Worm (Caenorhabditis elegans): ENCODE data around the gene clec-42.

DNA sequence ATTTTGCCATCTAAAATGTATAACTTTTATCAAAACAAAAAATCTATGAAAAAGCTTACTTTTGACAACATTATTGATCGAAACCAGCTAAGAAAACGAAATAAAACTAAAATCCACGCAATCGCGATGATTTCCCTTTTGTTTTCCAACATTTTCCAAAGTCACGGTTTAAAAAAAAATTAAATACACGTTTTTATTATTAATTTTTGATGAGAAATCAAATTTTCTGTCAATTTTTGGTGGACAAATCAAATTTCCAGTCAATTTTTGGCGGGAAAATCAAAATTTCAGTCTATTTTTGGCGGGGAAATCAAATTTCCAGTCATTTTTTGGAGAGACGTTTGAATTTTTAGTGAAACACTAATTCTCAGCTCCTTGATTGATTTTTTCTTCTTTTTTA is 26.5 kb upstream of the clec-42 start, which contains the start of gene C14A6.5:
- TF ChIP-seq nhr-10 (tag; optimal IDR thresholded peaks at IDR 0.05) = no peak
- no peak for TF ChIP-seq dmd-9 (GFP tag; IDR thresholded peaks at IDR 0.05)
- TF ChIP-seq Y48G9A.11 (GFP tag; IDR thresholded peaks at IDR 0.05) = no peak
- TF ChIP-seq nhr-76 (tag; optimal IDR thresholded peaks at IDR 0.05) = no peak
- no peak for TF ChIP-seq arid-1 (GFP tag; conservative IDR thresholded peaks at IDR 0.05)
- no peak for TF ChIP-seq unc-62 (GFP tag; optimal IDR thresholded peaks at IDR 0.05 in 1 of 2)
- no peak for TF ChIP-seq unc-62 (tag; optimal IDR thresholded peaks at IDR 0.05)

Data from whole organism, L4 larva.